Fruit fly (Drosophila melanogaster) whole organism, embryonic: ENCODE results near the gene Acat1.

ENCODE experiments used
- Aef1 ChIP-seq: fragments of 200-800 bp; sonication (Bioruptor generic); IDR thresholded peaks from 3 replicates; pipeline ENCODE4 v1.3.6; 2022; ENCODE audit warnings: missing biosample characterization, missing genetic modification characterization
- Atf-2 ChIP-seq: fragments of 200-800 bp; sonication (Bioruptor generic); optimal IDR thresholded peaks from 2 replicates; lab custom pipeline; 2016; ENCODE audit warnings: missing biosample characterization, missing genetic modification characterization
- Awh ChIP-seq: fragments of 200-800 bp; sonication (Bioruptor generic); IDR thresholded peaks from 2 replicates; pipeline ENCODE4, ENCODE4 v1.3.6; 2022; ENCODE audit warnings: missing biosample characterization, missing genetic modification characterization
- B-H1 ChIP-seq: fragments of 200-800 bp; sonication (Bioruptor generic); IDR thresholded peaks from 3 replicates; pipeline ENCODE4 v1.3.6; 2022; ENCODE audit warnings: missing biosample characterization, missing genetic modification characterization
- CG1024 ChIP-seq: fragments of 200-800 bp; sonication (Bioruptor generic); IDR thresholded peaks from 2 replicates; pipeline ENCODE4 v1.3.6; 2022; ENCODE audit warnings: missing biosample characterization, missing genetic modification characterization
- CG10543 ChIP-seq: fragments of 200-800 bp; sonication (Bioruptor generic); optimal IDR thresholded peaks from 3 replicates; lab custom pipeline; 2017; ENCODE audit warnings: missing biosample characterization, mild to moderate bottlenecking, missing genetic modification characterization, moderate library complexity
- CG11456 ChIP-seq: fragments of 200-800 bp; sonication (Bioruptor generic); IDR thresholded peaks from 3 replicates; pipeline ENCODE4 v1.3.6; 2022; ENCODE audit warnings: missing biosample characterization, missing genetic modification characterization
- CG12391 ChIP-seq: fragments of 200-800 bp; sonication (Bioruptor generic); optimal IDR thresholded peaks from 3 replicates; lab custom pipeline; 2018; ENCODE audit warnings: missing biosample characterization, mild to moderate bottlenecking, missing genetic modification characterization, moderate library complexity
- CG13424 ChIP-seq: fragments of 200-800 bp; sonication (Bioruptor generic); optimal IDR thresholded peaks from 2 replicates; lab custom pipeline; 2019; ENCODE audit warnings: missing biosample characterization, mild to moderate bottlenecking, missing genetic modification characterization, moderate library complexity
- CG13775 ChIP-seq: fragments of 200-800 bp; sonication (Bioruptor generic); optimal IDR thresholded peaks from 3 replicates; lab custom pipeline; 2017; ENCODE audit warnings: missing biosample characterization, mild to moderate bottlenecking, missing genetic modification characterization
- CG14014 ChIP-seq: fragments of 200-800 bp; sonication (Bioruptor generic); IDR thresholded peaks from 2 replicates; pipeline ENCODE4 v1.3.6; 2022; ENCODE audit warnings: missing biosample characterization, missing genetic modification characterization
- CG15269 ChIP-seq: fragments of 200-800 bp; sonication (Bioruptor generic); optimal IDR thresholded peaks from 2 replicates; lab custom pipeline; 2018; ENCODE audit warnings: missing biosample characterization, mild to moderate bottlenecking, missing genetic modification characterization, moderate library complexity
- CG16779 ChIP-seq: fragments of 200-800 bp; sonication (Bioruptor generic); IDR thresholded peaks from 2 replicates; pipeline ENCODE4 v1.3.6; 2022; ENCODE audit warnings: missing biosample characterization, missing genetic modification characterization
- CG17385 ChIP-seq: fragments of 200-800 bp; sonication (Bioruptor generic); optimal IDR thresholded peaks from 3 replicates; lab custom pipeline; 2018; ENCODE audit warnings: missing biosample characterization, mild to moderate bottlenecking, missing genetic modification characterization
- CG31388 ChIP-seq: fragments of 200-800 bp; sonication (Bioruptor generic); optimal IDR thresholded peaks from 2 replicates; lab custom pipeline; 2016; ENCODE audit warnings: missing biosample characterization, missing genetic modification characterization
- CG33213 ChIP-seq: fragments of 200-800 bp; sonication (Bioruptor generic); optimal IDR thresholded peaks from 3 replicates; lab custom pipeline; 2016; ENCODE audit warnings: missing biosample characterization, missing genetic modification characterization
- CG43689 ChIP-seq: fragments of 200-800 bp; sonication (Bioruptor generic); IDR thresholded peaks from 2 replicates; pipeline ENCODE4 v1.3.6; 2022; ENCODE audit warnings: missing biosample characterization, missing genetic modification characterization
- CG7963 ChIP-seq: fragments of 200-800 bp; sonication (Bioruptor generic); IDR thresholded peaks from 3 replicates; pipeline ENCODE4 v1.3.6; 2022; ENCODE audit warnings: missing biosample characterization, missing genetic modification characterization; ENCODE audit not compliant: partially characterized antibody
- CG8281 ChIP-seq: fragments of 200-800 bp; sonication (Bioruptor generic); optimal IDR thresholded peaks from 2 replicates; lab custom pipeline; 2018; ENCODE audit warnings: missing biosample characterization, mild to moderate bottlenecking, missing genetic modification characterization, moderate library complexity
- CG9797 ChIP-seq: fragments of 200-800 bp; sonication (Bioruptor generic); optimal IDR thresholded peaks from 3 replicates; lab custom pipeline; 2018; ENCODE audit warnings: missing biosample characterization, mild to moderate bottlenecking, missing genetic modification characterization
- Dip3 ChIP-seq: fragments of 200-800 bp; sonication (Bioruptor generic); optimal IDR thresholded peaks from 3 replicates; lab custom pipeline; 2016; ENCODE audit warnings: missing biosample characterization, missing genetic modification characterization
- Drgx ChIP-seq: fragments of 200-800 bp; sonication (Bioruptor generic); IDR thresholded peaks from 2 replicates; pipeline ENCODE4 v1.3.6; 2022; ENCODE audit warnings: missing biosample characterization, missing genetic modification characterization
- Ets97D ChIP-seq: fragments of 200-800 bp; sonication (Bioruptor generic); optimal IDR thresholded peaks from 3 replicates; lab custom pipeline; 2016; ENCODE audit warnings: missing biosample characterization, missing genetic modification characterization
- Fer2 ChIP-seq: fragments of 200-800 bp; sonication (Bioruptor generic); optimal IDR thresholded peaks from 2 replicates; lab custom pipeline; 2018; ENCODE audit warnings: missing biosample characterization, mild to moderate bottlenecking, missing genetic modification characterization, moderate library complexity
- Hmr ChIP-seq: fragments of 200-800 bp; sonication (Bioruptor generic); optimal IDR thresholded peaks from 3 replicates; lab custom pipeline; 2017; ENCODE audit warnings: mild to moderate bottlenecking, missing biosample characterization, missing genetic modification reagents, missing genetic modification characterization
- Hr78 ChIP-seq, 2 experiments: fragments of 200-800 bp in 1 of 2; fragments of >200 bp in 1 of 2; sonication (Bioruptor generic) in 1 of 2; optimal IDR thresholded peaks; 2 replicates each; lab custom pipeline; 2017 to 2019; ENCODE audit warnings: missing biosample characterization in 2 of 2, missing genetic modification characterization in 2 of 2, mild to moderate bottlenecking in 1 of 2, moderate library complexity in 1 of 2
- Med ChIP-seq: fragments of 200-800 bp; sonication (Bioruptor generic); peaks from one replicate; lab custom pipeline; 2016; ENCODE audit warnings: missing biosample characterization, missing genetic modification characterization, mild to moderate bottlenecking, inconsistent platforms, moderate library complexity
- NC2β ChIP-seq: fragments of 200-800 bp; sonication (Bioruptor generic); optimal IDR thresholded peaks from 2 replicates; lab custom pipeline; 2016; ENCODE audit warnings: missing biosample characterization, missing genetic modification characterization
- Six4 ChIP-seq: fragments of 200-800 bp; sonication (Bioruptor generic); optimal IDR thresholded peaks from 2 replicates; lab custom pipeline; 2016; ENCODE audit warnings: missing biosample characterization, missing genetic modification characterization
- Ssrp ChIP-seq: fragments of 200-800 bp; sonication (Bioruptor generic); optimal IDR thresholded peaks from 2 replicates; lab custom pipeline; 2018; ENCODE audit warnings: missing biosample characterization, mild to moderate bottlenecking, missing genetic modification characterization, moderate library complexity
- Xbp1 ChIP-seq: fragments of 200-800 bp; sonication (Bioruptor generic); optimal IDR thresholded peaks from 3 replicates; lab custom pipeline; 2016; ENCODE audit warnings: missing biosample characterization, mild to moderate bottlenecking, missing genetic modification characterization
- chinmo ChIP-seq: fragments of 200-800 bp; sonication (Bioruptor generic); IDR thresholded peaks from 4 replicates; pipeline ENCODE4 v1.3.6; 2022; ENCODE audit warnings: missing biosample characterization, missing genetic modification characterization; ENCODE audit not compliant: partially characterized antibody
- cwo ChIP-seq: fragments of 200-800 bp; sonication (Bioruptor generic); optimal IDR thresholded peaks from 3 replicates; lab custom pipeline; 2017; ENCODE audit warnings: missing biosample characterization, missing genetic modification characterization, mild to moderate bottlenecking, moderate library complexity, missing genetic modification reagents
- dm ChIP-seq: fragments of 200-800 bp; sonication (Bioruptor generic); optimal IDR thresholded peaks from 3 replicates; lab custom pipeline; 2016; ENCODE audit warnings: missing biosample characterization, missing genetic modification characterization
- dpn ChIP-seq, 2 experiments: fragments of 200-800 bp; sonication (Bioruptor generic); optimal IDR thresholded peaks; 3 replicates each; lab custom pipeline; 2016; ENCODE audit warnings: missing biosample characterization in 2 of 2, missing genetic modification characterization in 2 of 2
- eve ChIP-seq, 2 experiments: fragments of >200 bp; optimal IDR thresholded peaks; 2 replicates each; lab custom pipeline; 2017; ENCODE audit warnings: missing biosample characterization in 2 of 2, missing genetic modification characterization in 2 of 2
- eyg ChIP-seq: fragments of 200-800 bp; sonication (Bioruptor generic); optimal IDR thresholded peaks from 3 replicates; lab custom pipeline; 2016; ENCODE audit warnings: missing biosample characterization, missing genetic modification characterization
- fd3F ChIP-seq: fragments of 200-800 bp; sonication (Bioruptor generic); optimal IDR thresholded peaks from 2 replicates; lab custom pipeline; 2018; ENCODE audit warnings: missing biosample characterization, mild to moderate bottlenecking, missing genetic modification characterization, moderate library complexity
- fu2 ChIP-seq: fragments of 200-800 bp; sonication (Bioruptor generic); optimal IDR thresholded peaks from 2 replicates; lab custom pipeline; 2016; ENCODE audit warnings: missing biosample characterization, missing genetic modification characterization
- insv ChIP-seq, 2 experiments: fragments of 200-800 bp; sonication (Bioruptor generic); optimal IDR thresholded peaks; 3 replicates each; lab custom pipeline; 2016 to 2018; ENCODE audit warnings: missing biosample characterization in 2 of 2, missing genetic modification characterization in 2 of 2
- mirr ChIP-seq: fragments of 200-800 bp; sonication (Bioruptor generic); optimal IDR thresholded peaks from 3 replicates; lab custom pipeline; 2018; ENCODE audit warnings: missing biosample characterization, mild to moderate bottlenecking, missing genetic modification characterization
- mld ChIP-seq: fragments of 200-800 bp; sonication (Bioruptor generic); IDR thresholded peaks from 3 replicates; pipeline ENCODE4 v1.3.6; 2022; ENCODE audit warnings: missing biosample characterization, missing genetic modification characterization; ENCODE audit not compliant: partially characterized antibody
- odd ChIP-seq: fragments of 200-800 bp; sonication (Bioruptor generic); optimal IDR thresholded peaks from 2 replicates; lab custom pipeline; 2017; ENCODE audit warnings: missing biosample characterization, mild to moderate bottlenecking, missing genetic modification characterization
- pnt ChIP-seq: fragments of 200-800 bp; sonication (Bioruptor generic); optimal IDR thresholded peaks from 3 replicates; lab custom pipeline; 2016; ENCODE audit warnings: missing biosample characterization, missing genetic modification characterization
- run ChIP-seq: fragments of 200-800 bp; sonication (Bioruptor generic); optimal IDR thresholded peaks from 3 replicates; lab custom pipeline; 2018; ENCODE audit warnings: missing biosample characterization, mild to moderate bottlenecking, missing genetic modification characterization
- sima ChIP-seq: fragments of 200-800 bp; sonication (Bioruptor generic); optimal IDR thresholded peaks from 2 replicates; lab custom pipeline; 2016; ENCODE audit warnings: missing biosample characterization, missing genetic modification characterization
- tll ChIP-seq, 2 experiments: fragments of 200-800 bp in 1 of 2; fragments of >200 bp in 1 of 2; sonication (Bioruptor generic) in 1 of 2; optimal IDR thresholded peaks; 2 replicates each; lab custom pipeline; 2017 to 2019; ENCODE audit warnings: missing biosample characterization in 2 of 2, missing genetic modification characterization in 2 of 2, mild to moderate bottlenecking in 1 of 2, moderate library complexity in 1 of 2
- tx ChIP-seq: fragments of 200-800 bp; sonication (Bioruptor generic); optimal IDR thresholded peaks from 2 replicates; lab custom pipeline; 2016; ENCODE audit warnings: missing biosample characterization, missing genetic modification characterization
- zfh1 ChIP-seq: fragments of 200-800 bp; sonication (Bioruptor generic); IDR thresholded peaks from 3 replicates; pipeline ENCODE4 v1.3.6; 2022; ENCODE audit warnings: missing biosample characterization, missing genetic modification characterization

Acat1 gene

DNA sequence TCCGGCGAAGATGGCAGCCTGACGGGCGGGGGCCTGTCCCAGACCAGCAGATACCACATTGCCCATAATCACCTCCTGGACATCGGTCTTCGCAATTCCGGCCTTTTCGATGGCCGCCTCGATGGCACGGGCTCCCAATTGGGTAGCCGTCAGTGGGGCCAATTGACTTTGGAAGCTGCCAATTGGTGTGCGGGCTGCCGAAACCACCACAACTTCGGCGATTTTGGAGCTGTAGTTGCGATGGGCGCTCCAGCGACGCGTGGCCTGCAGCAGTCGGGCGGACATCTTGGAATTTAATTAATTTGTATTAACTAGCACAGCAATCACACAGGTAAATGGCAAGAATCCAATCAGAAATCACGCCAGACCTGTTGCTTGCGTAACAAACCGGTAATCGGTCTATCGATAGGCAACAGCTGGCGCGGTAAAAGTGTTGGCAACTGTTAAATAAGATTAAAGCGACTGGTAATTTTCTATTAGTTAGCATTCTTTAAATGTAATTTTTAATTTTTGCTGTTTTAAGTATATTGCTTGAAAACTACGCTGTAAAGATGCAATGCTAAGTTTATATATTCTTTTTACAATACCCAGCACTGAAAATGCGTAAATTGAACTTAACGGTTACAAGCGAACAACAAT lies at the start of gene Acat1 (continued):
- TF ChIP-seq Fer2 (tag; lab: Kevin White, UChicago) (no peak), CG31388 (GFP tag; lab: Kevin White, UChicago) (no peak), CG17385 (no peak), CG11456 (GFP tag; lab: Robert Waterston, UW) (peak; percentile 72; the same call in 2 of the 3 replicates), chinmo (GFP tag; lab: Robert Waterston, UW) (0 out of 4 replicates have a peak, but pooled peaks have one; percentile 56), mld (no peak), CG13424 (tag; lab: Kevin White, UChicago) (peak; percentile 31), tll (GFP tag; optimal IDR thresholded peaks at IDR 0.05; lab: Kevin White, UChicago) (no peak), tx (GFP tag; lab: Kevin White, UChicago) (peak; percentile 44), CG9797 (no peak), CG15269 (no peak), odd (GFP tag; lab: Kevin White, UChicago) (no peak), CG10543 (GFP tag; lab: Kevin White, UChicago) (no peak), Dip3 (GFP tag; lab: Kevin White, UChicago) (peak; percentile 71), Awh (peak; percentile 47; the same call in 1 of the 2 replicates), Med (GFP tag; lab: Kevin White, UChicago) (peak; percentile 94), CG14014 (peak; percentile 18; the same call in 1 of the 2 replicates), CG43689 (GFP tag; lab: Robert Waterston, UW) (no peak), Ets97D (peak; percentile 53), eve (GFP tag; optimal IDR thresholded peaks at IDR 0.05; lab: Kevin White, UChicago) (no peak), CG16779 (no peak), dpn (GFP tag; optimal IDR thresholded peaks at IDR 0.05; lab: Kevin White, UChicago) (peak; percentile 44 to 64), cwo (GFP tag; lab: Kevin White, UChicago) (peak; percentile 32), Atf-2 (GFP tag; lab: Kevin White, UChicago) (peak; percentile 34), B-H1 (GFP tag; lab: Robert Waterston, UW) (no peak), CG7963 (GFP tag; lab: Robert Waterston, UW) (no peak), CG33213 (GFP tag; lab: Kevin White, UChicago) (no peak), insv (GFP tag; optimal IDR thresholded peaks at IDR 0.05; lab: Kevin White, UChicago) (peak; percentile 56 to 94), mirr (GFP tag; lab: Kevin White, UChicago) (no peak), eyg (no peak), dm (GFP tag; lab: Kevin White, UChicago) (peak; percentile 32), NC2β (GFP tag; lab: Kevin White, UChicago) (peak; percentile 38), Six4 (peak; percentile 15), Hmr (GFP tag; lab: Kevin White, UChicago) (peak; percentile 59), CG1024 (GFP tag; lab: Robert Waterston, UW) (no peak), Drgx (GFP tag; lab: Robert Waterston, UW) (peak; percentile 62), Xbp1 (GFP tag; lab: Kevin White, UChicago) (peak; percentile 56), fu2 (GFP tag; lab: Kevin White, UChicago) (peak; percentile 25), zfh1 (peak; percentile 76), CG8281 (tag; lab: Kevin White, UChicago) (no peak), Aef1 (0 out of 3 replicates have a peak, but pooled peaks have one; percentile 16), sima (GFP tag; lab: Kevin White, UChicago) (no peak), CG12391 (tag; lab: Kevin White, UChicago) (peak; percentile 75), Ssrp (tag; lab: Kevin White, UChicago) (peak; percentile 18), Hr78 (GFP tag; optimal IDR thresholded peaks at IDR 0.05; lab: Kevin White, UChicago) (no peak), run (tag; lab: Kevin White, UChicago) (no peak), CG13775 (peak; percentile 47), pnt (GFP tag; lab: Kevin White, UChicago) (peak; percentile 1), fd3F (GFP tag; lab: Kevin White, UChicago) (no peak)
